Worm (Caenorhabditis elegans): ENCODE measurements around the gene ZK1240.8.

- TF ChIP-seq madf-10 (tag; optimal IDR thresholded peaks at IDR 0.05): no peak
- TF ChIP-seq K11D2.4 (GFP tag; IDR thresholded peaks at IDR 0.05): no peak
- TF ChIP-seq ztf-18 (tag; optimal IDR thresholded peaks at IDR 0.05): no peak
- TF ChIP-seq somi-1 (GFP tag; optimal IDR thresholded peaks at IDR 0.05): no peak
- TF ChIP-seq unc-62 (GFP tag; optimal IDR thresholded peaks at IDR 0.05): no peak
- peak; percentile 12 for TF ChIP-seq gei-17 (GFP tag; optimal IDR thresholded peaks at IDR 0.05)
- no peak for TF ChIP-seq F57A8.1 (GFP tag; optimal IDR thresholded peaks at IDR 0.05)
- no peak for TF ChIP-seq ceh-79 (tag; optimal IDR thresholded peaks at IDR 0.05)
- TF ChIP-seq snpc-4 (GFP tag; optimal IDR thresholded peaks at IDR 0.05): no peak
- TF ChIP-seq snpc-4 (tag; optimal IDR thresholded peaks at IDR 0.05): no peak
- no peak for TF ChIP-seq Y53G8AR.9 (GFP tag; conservative IDR thresholded peaks at IDR 0.05)
- no peak for TF ChIP-seq die-1 (tag; optimal IDR thresholded peaks at IDR 0.05)
- TF ChIP-seq F49E8.2 (tag; optimal IDR thresholded peaks at IDR 0.05; ENCODE audit: insufficient read depth): no peak
- TF ChIP-seq dpff-1 (tag; optimal IDR thresholded peaks at IDR 0.05): no peak
- no peak for TF ChIP-seq unc-130 (GFP tag; optimal IDR thresholded peaks at IDR 0.05)
Observed at ce11 chrII:2330462-2330861, 1.6 kb upstream of the ZK1240.8 start.

Measured in whole organism, young adult.